Fruit fly (Drosophila melanogaster): ENCODE measurements around the gene Hsdl2.

Gene Hsdl2

DNA sequence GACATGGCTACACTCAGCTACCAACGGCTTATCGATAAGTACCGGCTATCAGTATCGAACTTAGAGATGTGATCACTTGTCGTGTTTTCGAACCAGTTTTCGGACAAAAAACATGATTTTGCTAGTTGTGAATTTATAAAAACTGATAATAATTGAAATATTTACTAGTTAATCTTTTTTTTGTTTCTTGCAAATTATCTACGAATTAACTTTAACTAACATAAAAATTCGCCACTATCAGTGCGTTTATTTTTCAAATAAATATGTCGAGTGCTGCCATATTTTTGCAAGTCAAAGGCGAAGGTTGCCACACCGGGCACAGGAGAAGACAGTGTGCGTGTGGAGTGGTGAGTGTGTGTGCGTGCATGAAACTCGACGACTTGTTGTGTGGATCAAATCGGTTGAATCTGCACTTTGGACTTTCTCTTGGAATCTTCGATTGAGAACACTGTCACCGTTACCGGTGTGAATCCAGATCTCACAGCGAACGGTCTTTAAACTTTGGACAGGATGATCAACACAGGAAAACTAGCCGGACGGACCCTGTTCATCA, at the start of gene Hsdl2:
Gene Hsdl2, plus strand, starts transcription at position 349 of the 553 bp plus-strand sequence.
- peak; percentile 72 for TF ChIP-seq CG17801 (GFP tag; optimal IDR thresholded peaks at IDR 0.05; ENCODE audit: partially characterized antibody)

DNA sequence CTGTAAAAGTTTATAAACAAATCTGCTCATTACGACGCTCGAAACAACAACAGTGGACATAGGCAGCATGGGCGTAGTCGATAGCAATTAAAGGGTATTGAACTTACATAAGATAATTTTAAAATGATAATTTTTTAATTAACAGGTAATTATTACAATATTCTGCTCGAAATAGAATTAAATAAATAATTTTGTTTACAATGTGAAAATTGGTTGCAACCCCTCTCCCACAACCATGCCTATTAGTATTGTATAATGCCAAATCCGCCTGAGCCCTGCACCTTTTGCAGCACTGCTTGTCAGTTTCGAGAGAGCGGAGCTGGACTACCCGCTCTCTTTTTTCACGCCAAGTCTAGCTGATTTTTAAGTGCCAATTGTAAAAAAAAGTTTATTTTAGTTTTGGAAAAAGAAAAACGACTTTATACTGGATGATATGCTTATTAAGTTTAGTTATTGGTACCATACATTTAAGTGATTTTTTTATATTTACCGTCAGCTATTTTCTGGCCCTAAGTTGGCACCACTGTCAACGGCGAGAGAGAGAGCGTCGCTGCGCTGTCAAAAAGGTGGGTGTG, 41.2 kb upstream of the Hsdl2 start, which contains the start of the genes CG5611 and Mtl:
Gene CG5611, minus strand, starts transcription at position 51 of the 575 bp plus-strand sequence.
Gene Mtl, plus strand, starts transcription at position 403 of the 575 bp plus-strand sequence.
- TF ChIP-seq CG17801 (GFP tag; optimal IDR thresholded peaks at IDR 0.05; ENCODE audit: partially characterized antibody) = peak; percentile 100

DNA sequence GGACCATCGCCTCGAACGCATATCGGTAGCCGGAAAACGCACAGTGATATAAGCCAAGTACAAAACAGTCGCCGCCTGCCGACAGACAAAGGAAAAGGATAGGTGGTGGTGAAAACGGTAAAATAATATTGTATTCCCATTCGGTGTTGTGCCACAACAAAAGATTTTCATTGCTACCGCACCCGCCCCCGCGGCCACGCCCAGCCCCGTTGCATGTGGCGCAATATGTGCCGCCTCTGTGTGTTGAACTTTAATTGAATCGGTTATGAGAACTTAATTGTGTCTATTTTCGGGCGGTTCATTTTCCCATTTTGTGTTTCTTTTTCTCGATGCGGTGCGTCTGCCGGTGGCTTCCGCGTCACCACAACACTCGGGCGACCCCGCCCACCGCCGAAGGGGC, 40.6 kb upstream of the Hsdl2 start:
- TF ChIP-seq CG17801 (GFP tag; optimal IDR thresholded peaks at IDR 0.05; ENCODE audit: partially characterized antibody) = no peak

DNA sequence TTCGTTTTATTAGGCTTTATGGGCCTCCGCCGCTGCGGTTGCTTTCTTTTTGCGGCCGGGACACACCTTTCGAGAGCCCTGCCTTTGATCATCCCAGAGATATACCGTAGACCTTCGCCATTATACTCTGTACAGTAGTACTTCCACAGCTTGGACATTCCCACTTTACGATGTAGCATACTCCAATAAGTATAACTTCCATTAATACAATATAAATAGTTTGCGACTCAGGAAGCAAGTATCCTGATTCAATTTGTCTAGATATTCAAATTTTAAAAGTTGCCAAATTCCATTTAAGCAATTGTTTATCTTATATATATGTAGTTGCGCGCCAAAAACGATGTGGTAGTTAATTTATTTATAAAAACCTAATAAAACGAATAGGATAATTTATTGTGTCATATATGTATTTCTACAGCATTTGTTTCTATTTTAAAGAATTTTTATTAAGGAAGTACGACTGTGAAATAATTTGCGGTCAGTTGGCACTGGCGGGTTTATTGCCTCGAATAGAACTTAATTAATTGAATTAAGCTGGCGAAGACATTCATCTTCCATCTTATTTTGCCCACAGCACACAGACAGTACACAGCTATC, 40.0 kb upstream of the Hsdl2 start:
- TF ChIP-seq CG17801 (GFP tag; optimal IDR thresholded peaks at IDR 0.05; ENCODE audit: partially characterized antibody) = no peak

DNA sequence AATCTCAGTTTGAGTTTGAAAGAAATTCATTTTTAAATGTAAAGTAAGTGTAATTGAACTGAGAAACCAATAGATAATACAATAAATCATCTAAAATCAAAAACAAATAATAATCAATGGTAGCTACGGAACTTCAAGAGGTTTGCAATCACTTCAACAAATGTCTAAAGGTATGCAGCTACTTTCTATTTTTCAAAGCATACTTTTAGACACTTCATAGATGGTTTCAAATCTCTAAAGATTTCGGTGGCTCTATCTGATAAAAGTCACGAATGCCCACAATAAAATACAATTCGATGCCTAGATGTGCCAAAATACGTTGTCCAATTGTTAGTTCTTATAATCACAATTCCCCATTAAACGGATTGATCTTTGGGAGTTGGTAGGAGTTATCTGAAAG, 34.2 kb upstream of the Hsdl2 start:
- TF ChIP-seq CG17801 (GFP tag; optimal IDR thresholded peaks at IDR 0.05; ENCODE audit: partially characterized antibody) = no peak

DNA sequence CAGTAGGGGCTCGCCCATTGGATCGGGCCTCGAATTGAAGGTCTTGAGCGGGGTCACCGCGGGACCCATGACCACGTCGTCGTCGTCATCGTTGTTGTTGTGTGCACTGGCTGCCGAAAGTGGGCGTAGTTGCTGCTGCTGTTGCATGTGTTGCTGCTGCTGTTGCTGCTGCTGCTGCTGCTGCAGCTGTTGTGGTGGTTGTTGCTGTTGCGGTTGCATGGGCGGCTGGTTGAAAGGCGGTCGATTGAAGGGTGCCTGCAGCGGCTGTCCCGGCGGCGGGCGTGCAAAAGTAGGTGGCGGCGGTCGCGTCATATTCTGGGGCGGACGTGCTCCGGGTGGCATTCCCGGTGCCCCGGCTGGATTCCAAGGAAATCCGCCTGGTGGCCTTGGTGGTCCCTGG, 29.5 kb upstream of the Hsdl2 start:
- TF ChIP-seq CG17801 (GFP tag; optimal IDR thresholded peaks at IDR 0.05; ENCODE audit: partially characterized antibody) = no peak

DNA sequence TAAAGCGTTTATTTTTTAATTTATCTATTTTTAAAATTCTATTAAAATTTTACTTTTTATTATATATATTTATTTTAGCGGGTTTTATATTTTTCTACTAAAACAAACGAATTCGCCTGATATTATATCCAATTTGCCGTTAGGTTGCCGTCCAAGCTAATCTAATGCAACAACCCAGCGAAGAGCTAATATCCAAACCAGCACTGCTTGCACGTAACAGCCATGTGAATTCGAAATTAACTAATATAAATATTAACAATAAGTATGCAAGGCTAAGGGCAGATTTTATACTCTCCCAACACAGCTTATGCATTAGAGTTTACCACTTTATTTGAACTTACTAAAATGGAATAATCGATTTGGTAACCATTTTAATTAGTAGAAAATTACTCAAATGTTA, 25.6 kb upstream of the Hsdl2 start:
- no peak for TF ChIP-seq CG17801 (GFP tag; optimal IDR thresholded peaks at IDR 0.05; ENCODE audit: partially characterized antibody)

DNA sequence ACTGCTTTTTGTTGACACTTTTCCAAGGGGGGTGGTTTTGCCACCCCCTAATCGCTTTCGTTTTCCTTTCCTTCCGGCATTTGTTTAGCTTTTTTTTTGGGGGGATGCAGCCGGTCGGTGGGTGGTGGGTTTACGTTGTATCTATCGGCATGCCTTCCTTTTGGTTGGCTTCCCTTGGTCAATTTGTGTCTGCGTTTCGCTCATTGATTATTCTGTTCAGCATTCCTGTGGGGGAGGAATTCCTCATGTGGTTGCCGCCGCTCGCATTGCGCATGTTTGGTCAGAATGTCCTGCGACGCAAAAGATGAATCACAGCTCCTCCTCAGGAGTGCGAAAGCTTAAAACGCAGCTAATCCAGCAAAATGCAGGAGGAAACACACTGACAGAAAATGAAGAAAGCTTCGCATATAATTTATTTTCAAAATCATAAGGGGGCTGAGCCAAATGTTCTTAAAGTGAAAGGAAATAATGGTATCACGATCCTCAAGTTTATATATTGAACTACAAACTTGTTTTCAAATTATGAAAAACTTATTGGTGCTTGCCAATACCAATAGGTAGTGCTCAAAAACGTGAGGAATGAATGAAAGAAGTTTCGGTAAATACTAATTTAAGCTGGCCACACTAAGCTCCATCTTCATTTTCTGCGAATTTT, 25.0 kb upstream of the Hsdl2 start, which contains the start of gene RpS10a:
Gene RpS10a, plus strand, starts transcription at position 605 of the 655 bp plus-strand sequence.
- no peak for TF ChIP-seq CG17801 (GFP tag; optimal IDR thresholded peaks at IDR 0.05; ENCODE audit: partially characterized antibody)

DNA sequence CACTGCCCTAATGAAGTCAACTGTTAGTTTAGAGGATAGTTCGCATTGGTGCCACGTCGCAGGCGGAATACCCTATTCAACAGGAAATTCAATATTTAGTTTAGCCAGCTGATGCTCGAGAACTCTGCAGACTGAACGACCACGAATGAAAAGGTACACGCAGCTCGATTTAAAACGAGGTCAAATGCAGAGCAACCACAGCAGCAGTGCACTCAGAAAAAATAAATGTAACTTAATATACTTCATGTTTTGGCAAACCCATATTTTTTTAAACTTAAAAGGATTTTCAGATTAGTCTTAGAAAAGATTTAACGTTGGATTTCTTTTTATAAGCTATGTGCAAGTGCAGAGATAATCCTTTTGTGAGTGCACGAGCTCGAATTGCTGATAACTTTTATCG, 22.2 kb upstream of the Hsdl2 start:
- no peak for TF ChIP-seq CG17801 (GFP tag; optimal IDR thresholded peaks at IDR 0.05; ENCODE audit: partially characterized antibody)

DNA sequence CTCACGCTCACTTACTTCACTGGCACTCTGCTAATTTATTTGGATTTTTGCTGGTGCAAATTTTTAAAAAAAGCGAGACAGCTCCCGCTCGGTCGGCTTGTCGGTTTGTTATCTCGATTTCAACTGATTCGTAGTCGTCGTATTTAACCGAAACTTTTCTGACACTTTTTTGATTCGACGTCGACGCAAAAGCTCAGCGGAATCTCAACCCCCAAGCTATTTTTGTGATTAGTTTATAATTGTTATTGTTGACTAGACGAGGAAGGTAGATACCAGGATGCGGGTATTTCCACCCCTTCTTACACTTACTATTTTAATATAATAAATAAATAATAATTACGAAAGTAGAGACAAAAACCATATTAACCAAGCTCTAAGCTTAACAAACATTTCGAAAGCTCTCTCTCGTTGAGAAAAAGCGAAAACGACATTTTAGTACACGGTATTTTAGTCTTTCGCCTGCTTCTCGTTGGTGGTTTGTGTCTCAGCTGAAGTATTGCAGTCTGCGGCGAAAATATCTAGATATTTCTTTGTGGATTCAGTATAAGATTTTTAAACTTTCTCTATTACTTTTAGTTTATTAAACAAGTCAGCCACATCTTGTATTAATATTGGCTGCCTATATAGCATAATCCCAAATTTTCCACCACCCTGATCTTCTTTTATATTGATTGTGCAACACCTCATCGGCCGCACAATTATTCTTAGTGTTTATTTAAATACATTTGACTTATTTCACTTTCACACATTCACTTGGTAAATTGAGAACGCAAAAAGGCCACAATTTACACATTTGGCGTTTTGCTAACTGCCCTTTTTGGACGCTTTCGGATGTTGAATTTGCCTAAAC, 20.4 kb upstream of the Hsdl2 start, which contains the start of gene tau:
Gene tau, minus strand, starts transcription at position 311 of the 850 bp plus-strand sequence.
- no peak for TF ChIP-seq CG17801 (GFP tag; optimal IDR thresholded peaks at IDR 0.05; ENCODE audit: partially characterized antibody)

DNA sequence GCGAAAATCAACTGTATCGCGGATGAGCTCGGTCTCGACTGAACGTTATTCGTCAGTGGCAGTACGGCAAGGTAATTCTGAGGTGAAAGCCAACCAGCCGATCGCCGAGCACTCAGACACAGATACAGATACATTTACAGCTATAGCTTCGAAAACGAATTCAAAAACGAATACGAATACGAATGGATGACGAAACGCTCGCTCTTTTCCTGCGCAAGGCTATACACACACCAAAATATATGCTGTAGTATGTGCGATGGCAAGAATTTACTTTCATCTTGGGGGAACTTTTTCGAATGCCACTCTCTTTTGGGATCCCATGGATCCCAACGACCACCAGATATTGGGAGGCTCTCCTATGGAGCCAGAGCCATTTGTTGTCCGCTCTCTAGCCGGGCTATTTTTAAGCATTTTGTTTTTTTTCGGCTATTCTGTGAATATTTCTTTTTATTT, 17.2 kb upstream of the Hsdl2 start, which contains the start of gene Mlc1:
Gene Mlc1, minus strand, starts transcription at position 51 of the 453 bp plus-strand sequence.
- no peak for TF ChIP-seq CG17801 (GFP tag; optimal IDR thresholded peaks at IDR 0.05; ENCODE audit: partially characterized antibody)

DNA sequence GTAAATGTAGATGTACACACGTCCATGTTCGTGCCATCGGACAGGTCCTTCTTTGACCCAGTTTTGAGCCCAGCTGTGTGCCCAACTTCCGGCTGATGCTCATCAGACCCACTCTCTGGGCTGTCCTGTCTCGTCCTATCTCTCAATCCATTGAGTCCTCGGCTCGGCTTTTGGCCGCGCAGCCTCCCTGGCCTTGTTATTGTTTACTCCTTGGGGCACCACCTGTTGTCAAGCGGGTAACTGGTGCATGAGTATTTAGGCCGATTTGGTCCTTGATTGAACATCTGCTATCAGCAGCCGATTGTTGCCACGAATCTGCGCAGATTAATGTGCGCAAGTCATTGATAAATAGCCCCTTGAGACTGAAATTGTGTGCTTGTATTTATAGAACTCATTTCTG, 15.9 kb upstream of the Hsdl2 start:
- no peak for TF ChIP-seq CG17801 (GFP tag; optimal IDR thresholded peaks at IDR 0.05; ENCODE audit: partially characterized antibody)

DNA sequence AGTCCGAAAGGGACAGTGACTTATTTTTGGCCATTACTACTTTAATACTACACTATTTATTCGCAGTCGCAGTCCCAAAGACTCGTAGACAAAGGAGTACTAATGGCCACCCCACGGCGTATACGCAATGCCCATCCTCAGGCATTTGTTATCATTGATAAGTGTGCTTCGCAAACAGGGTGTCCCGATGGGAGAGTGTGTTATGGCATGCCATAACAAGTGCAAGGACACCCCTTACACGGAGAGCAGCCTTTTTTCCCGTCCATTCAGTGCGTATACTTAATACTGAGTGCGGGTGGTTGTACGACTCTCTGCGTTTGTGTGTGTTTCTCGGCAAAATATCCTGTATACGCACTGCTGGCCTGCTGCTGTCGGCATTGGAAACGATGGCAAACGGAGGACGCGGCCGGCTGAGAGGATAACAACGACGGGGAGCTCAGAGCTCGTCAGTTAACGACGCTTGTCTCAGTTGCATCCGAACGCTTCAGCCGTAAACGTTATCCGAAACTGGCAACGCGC, 15.3 kb upstream of the Hsdl2 start, which contains the start of gene unc80:
Gene unc80, plus strand, starts transcription at position 469 of the 519 bp plus-strand sequence.
- no peak for TF ChIP-seq CG17801 (GFP tag; optimal IDR thresholded peaks at IDR 0.05; ENCODE audit: partially characterized antibody)

DNA sequence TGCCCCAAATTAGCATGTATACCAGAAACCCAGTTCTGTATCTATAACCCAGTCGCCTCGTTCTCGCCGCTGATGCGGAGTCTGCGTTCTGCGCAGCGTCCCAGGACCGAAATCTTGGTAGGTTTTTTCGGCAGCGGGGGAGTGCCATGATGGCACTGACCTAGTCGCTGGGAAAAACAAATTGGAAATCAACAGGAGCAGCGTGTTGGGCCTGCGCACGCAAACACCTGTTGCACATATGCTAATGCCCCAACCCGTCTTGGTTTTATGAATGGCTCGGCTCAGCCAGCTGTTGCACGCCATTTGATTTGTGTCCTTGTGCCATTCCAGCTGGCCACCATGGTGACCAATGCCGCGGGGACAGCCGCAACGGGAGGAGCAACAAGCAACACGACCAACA, 14.5 kb upstream of the Hsdl2 start:
- no peak for TF ChIP-seq CG17801 (GFP tag; optimal IDR thresholded peaks at IDR 0.05; ENCODE audit: partially characterized antibody)

Measured in ovary, adult (tissue).